Fruit fly (Drosophila melanogaster): ENCODE measurements around the gene Gs1.
A peak's percentile ranks its signal among the peaks of the same experiment; 100 is the strongest.

Gene Gs1

dm6 chr2L:182360-183144, 50.7 kb downstream of the Gs1 start (continued):
- TF ChIP-seq Atf6 (GFP tag; IDR thresholded peaks at IDR 0.05) (no peak), Hr39 (optimal IDR thresholded peaks at IDR 0.05) (no peak), Vsx1 (GFP tag; optimal IDR thresholded peaks at IDR 0.05) (no peak), Xrp1 (GFP tag; IDR thresholded peaks at IDR 0.05) (no peak), tx (GFP tag; optimal IDR thresholded peaks at IDR 0.05) (no peak), CG11093 (GFP tag; IDR thresholded peaks at IDR 0.05) (no peak), CG16813 (GFP tag; IDR thresholded peaks at IDR 0.05; ENCODE audit: partially characterized antibody) (peak; percentile 38; the same call in 2 of the 3 replicates), CG3065 (GFP tag; optimal IDR thresholded peaks at IDR 0.05) (no peak), her (GFP tag; optimal IDR thresholded peaks at IDR 0.05) (no peak), CG15696 (tag; optimal IDR thresholded peaks at IDR 0.05) (no peak), CG8290 (GFP tag; optimal IDR thresholded peaks at IDR 0.05) (no peak), CG8290 (tag; optimal IDR thresholded peaks at IDR 0.05) (no peak), CG7786 (GFP tag; optimal IDR thresholded peaks at IDR 0.05) (no peak), CG11398 (GFP tag; optimal IDR thresholded peaks at IDR 0.05) (no peak), CG14014 (GFP tag; IDR thresholded peaks at IDR 0.05) (no peak), CG6175 (GFP tag; IDR thresholded peaks at IDR 0.05) (no peak), Hand (GFP tag; optimal IDR thresholded peaks at IDR 0.05) (no peak), CG30020 (tag; optimal IDR thresholded peaks at IDR 0.05) (no peak), Oaz (GFP tag; IDR thresholded peaks at IDR 0.05) (no peak), CG13775 (GFP tag; optimal IDR thresholded peaks at IDR 0.05) (no peak), C15 (GFP tag; IDR thresholded peaks at IDR 0.05) (no peak), CG10959 (GFP tag; IDR thresholded peaks at IDR 0.05) (no peak), CG17802 (tag; optimal IDR thresholded peaks at IDR 0.05) (no peak), CG17186 (GFP tag; optimal IDR thresholded peaks at IDR 0.05) (no peak), repo (GFP tag; optimal IDR thresholded peaks at IDR 0.05) (no peak), CG14441 (GFP tag; IDR thresholded peaks at IDR 0.05) (no peak), Aef1 (GFP tag; IDR thresholded peaks at IDR 0.05) (no peak), wor (GFP tag; IDR thresholded peaks at IDR 0.05) (no peak), NfI (GFP tag; optimal IDR thresholded peaks at IDR 0.05) (no peak), YL-1 (GFP tag; optimal IDR thresholded peaks at IDR 0.05) (peak; percentile 25), amos (GFP tag; IDR thresholded peaks at IDR 0.05; ENCODE audit: partially characterized antibody) (no peak; the same call in 1 of the 2 replicates), tup (GFP tag; optimal IDR thresholded peaks at IDR 0.05) (no peak), caup (GFP tag; optimal IDR thresholded peaks at IDR 0.05; ENCODE audit: severe bottlenecking) (no peak), CG6654 (GFP tag; optimal IDR thresholded peaks at IDR 0.05) (no peak), pho (GFP tag; optimal IDR thresholded peaks at IDR 0.05) (no peak), pita (GFP tag; optimal IDR thresholded peaks at IDR 0.05) (no peak), slou (GFP tag; optimal IDR thresholded peaks at IDR 0.05) (no peak), Hr51 (GFP tag; optimal IDR thresholded peaks at IDR 0.05) (peak in 1 of 2 experiments; percentile 8), Six4 (GFP tag; optimal IDR thresholded peaks at IDR 0.05) (no peak), sim (GFP tag; IDR thresholded peaks at IDR 0.05) (no peak), CG18619 (GFP tag; optimal IDR thresholded peaks at IDR 0.05) (no peak), CG4328 (GFP tag; optimal IDR thresholded peaks at IDR 0.05) (no peak)

All from whole organism, embryonic.